Worm (Caenorhabditis elegans) whole organism, L1 larva: Measurements from ENCODE around the gene K03B8.11.

Source experiments
- C04F5.9 ChIP-seq: sonication (generic microtip); optimal IDR thresholded peaks from 2 replicates; lab custom pipeline; 2016; ENCODE audit warnings: missing genetic modification characterization, missing compliant biosample characterization
- F16B12.6 ChIP-seq: fragments of 150-350 bp; optimal IDR thresholded peaks from 2 replicates; lab custom pipeline; 2014; ENCODE audit warnings: missing biosample characterization, missing genetic modification characterization
- Y116A8C.19 ChIP-seq: sonication (generic microtip); optimal IDR thresholded peaks from 2 replicates; lab custom pipeline; 2016; ENCODE audit warnings: missing compliant biosample characterization, missing genetic modification characterization, borderline replicate concordance
- blmp-1 ChIP-seq: fragments of 150-350 bp; optimal IDR thresholded peaks from 2 replicates; lab custom pipeline; 2014; ENCODE audit warnings: missing biosample characterization, missing genetic modification characterization
- ceh-63 ChIP-seq: fragments of 200-800 bp; sonication (Bioruptor generic); optimal IDR thresholded peaks from 2 replicates; lab custom pipeline; 2018; ENCODE audit warnings: mild to moderate bottlenecking, missing genetic modification characterization, missing compliant biosample characterization
- ceh-82 ChIP-seq, 3 experiments: fragments of 150-350 bp in 1 of 3; sonication (generic microtip) in 2 of 3; optimal IDR thresholded peaks; 2 replicates each; lab custom pipeline; 2014 to 2017; ENCODE audit warnings: missing biosample characterization in 3 of 3, missing genetic modification characterization in 3 of 3
- ces-1 ChIP-seq: fragments of 150-350 bp; optimal IDR thresholded peaks from 2 replicates; lab custom pipeline; 2014; ENCODE audit warnings: missing biosample characterization, missing genetic modification reagents, missing genetic modification characterization
- dsc-1 ChIP-seq: sonication (generic microtip); optimal IDR thresholded peaks from 2 replicates; lab custom pipeline; 2016; ENCODE audit warnings: mild to moderate bottlenecking, missing genetic modification characterization, missing compliant biosample characterization
- efl-1 ChIP-seq, 4 experiments: fragments of 150-350 bp; optimal IDR thresholded peaks in 3 of 4; peaks in 1 of 4; 1 replicate in 1 of 4; 2 replicates in 3 of 4; lab custom pipeline; 2014; ENCODE audit warnings: missing biosample characterization in 2 of 4, missing genetic modification characterization in 2 of 4, missing genetic modification reagents in 2 of 4
- efl-3 ChIP-seq: fragments of 200-800 bp; sonication (Bioruptor generic); optimal IDR thresholded peaks from 2 replicates; lab custom pipeline; 2018; ENCODE audit warnings: mild to moderate bottlenecking, missing genetic modification characterization, missing compliant biosample characterization
- ets-5 ChIP-seq: fragments of 200-800 bp; sonication (Bioruptor generic); IDR thresholded peaks from 2 replicates; pipeline ENCODE4 v1.3.6; 2022; ENCODE audit warnings: missing genetic modification characterization, missing compliant biosample characterization
- fkh-10 ChIP-seq: sonication (generic microtip); optimal IDR thresholded peaks from 2 replicates; lab custom pipeline; 2017; ENCODE audit warnings: missing biosample characterization, missing genetic modification reagents, missing genetic modification characterization
- fkh-8 ChIP-seq: sonication (generic microtip); optimal IDR thresholded peaks from 2 replicates; lab custom pipeline; 2016; ENCODE audit warnings: mild to moderate bottlenecking, missing genetic modification characterization, missing compliant biosample characterization
- hpl-2 ChIP-seq: fragments of 150-350 bp; optimal IDR thresholded peaks from 2 replicates; lab custom pipeline; 2014; ENCODE audit warnings: missing biosample characterization, missing genetic modification reagents, missing genetic modification characterization
- isw-1 ChIP-seq: fragments of 200-800 bp; sonication (Bioruptor generic); IDR thresholded peaks from 2 replicates; pipeline ENCODE4 v1.3.6; 2022; ENCODE audit warnings: missing genetic modification characterization, missing compliant biosample characterization
- lin-14 ChIP-seq: fragments of 200-800 bp; sonication (Bioruptor generic); optimal IDR thresholded peaks from 2 replicates; lab custom pipeline; 2018; ENCODE audit warnings: mild to moderate bottlenecking, missing genetic modification characterization, moderate library complexity, missing compliant biosample characterization
- mab-9 ChIP-seq: fragments of 200-800 bp; sonication (Bioruptor generic); IDR thresholded peaks from 2 replicates; pipeline ENCODE4 v1.3.6; 2022; ENCODE audit warnings: missing genetic modification reagents, missing genetic modification characterization, missing compliant biosample characterization
- nhr-19 ChIP-seq: fragments of 200-800 bp; sonication (Bioruptor generic); conservative IDR thresholded peaks from 2 replicates; pipeline ENCODE4 v1.3.6; 2022; ENCODE audit warnings: missing genetic modification characterization, missing compliant biosample characterization
- nhr-20 ChIP-seq: sonication (generic microtip); optimal IDR thresholded peaks from 2 replicates; lab custom pipeline; 2016; ENCODE audit warnings: mild to moderate bottlenecking, missing genetic modification characterization, missing compliant biosample characterization
- nhr-237 ChIP-seq: fragments of 150-350 bp; optimal IDR thresholded peaks from 2 replicates; lab custom pipeline; 2014; ENCODE audit warnings: missing biosample characterization, missing genetic modification characterization
- nhr-47 ChIP-seq: sonication (generic microtip); optimal IDR thresholded peaks from 2 replicates; lab custom pipeline; 2016; ENCODE audit warnings: mild to moderate bottlenecking, missing genetic modification characterization, moderate library complexity, missing compliant biosample characterization
- nhr-71 ChIP-seq: sonication (generic microtip); optimal IDR thresholded peaks from 2 replicates; lab custom pipeline; 2016; ENCODE audit warnings: mild to moderate bottlenecking, missing genetic modification characterization, moderate library complexity, missing compliant biosample characterization
- nhr-76 ChIP-seq: sonication (generic microtip); optimal IDR thresholded peaks from 2 replicates; lab custom pipeline; 2017; ENCODE audit warnings: missing biosample characterization, missing genetic modification characterization
- nhr-84 ChIP-seq: sonication (generic microtip); optimal IDR thresholded peaks from 2 replicates; lab custom pipeline; 2017; ENCODE audit warnings: missing biosample characterization, missing genetic modification characterization
- nhr-85 ChIP-seq: sonication (generic microtip); peaks from one replicate; lab custom pipeline; 2016; ENCODE audit warnings: missing genetic modification characterization, inconsistent platforms, missing compliant biosample characterization
- pax-3 ChIP-seq: fragments of 200-800 bp; sonication (Bioruptor generic); optimal IDR thresholded peaks from 2 replicates; lab custom pipeline; 2018; ENCODE audit warnings: mild to moderate bottlenecking, missing genetic modification characterization, moderate library complexity, missing compliant biosample characterization
- pqm-1 ChIP-seq: sonication (generic microtip); optimal IDR thresholded peaks from 3 replicates; lab custom pipeline; 2017; ENCODE audit warnings: missing biosample characterization, missing genetic modification characterization
- rnt-1 ChIP-seq: sonication (generic microtip); optimal IDR thresholded peaks from 2 replicates; lab custom pipeline; 2016; ENCODE audit warnings: mild to moderate bottlenecking, missing genetic modification characterization, moderate library complexity, missing compliant biosample characterization
- skn-1 ChIP-seq: fragments of 150-350 bp; optimal IDR thresholded peaks from 2 replicates; lab custom pipeline; 2014; ENCODE audit warnings: missing biosample characterization, missing genetic modification characterization
- sox-4 ChIP-seq: sonication (generic microtip); optimal IDR thresholded peaks from 2 replicates; lab custom pipeline; 2016; ENCODE audit warnings: missing genetic modification characterization, missing compliant biosample characterization
- tbx-2 ChIP-seq: sonication (generic microtip); optimal IDR thresholded peaks from 2 replicates; lab custom pipeline; 2016; ENCODE audit warnings: missing genetic modification characterization, missing compliant biosample characterization
- unc-86 ChIP-seq: sonication (generic microtip); optimal IDR thresholded peaks from 2 replicates; lab custom pipeline; 2016; ENCODE audit warnings: missing genetic modification characterization, missing compliant biosample characterization
- vab-15 ChIP-seq: sonication (generic microtip); optimal IDR thresholded peaks from 2 replicates; lab custom pipeline; 2017; ENCODE audit warnings: missing genotype, mild to moderate bottlenecking, missing genetic modification characterization, missing compliant biosample characterization
- zag-1 ChIP-seq: fragments of 150-350 bp; optimal IDR thresholded peaks from 2 replicates; lab custom pipeline; 2014; ENCODE audit warnings: missing biosample characterization, missing genetic modification characterization
- ztf-4 ChIP-seq: fragments of 150-350 bp; optimal IDR thresholded peaks from 2 replicates; lab custom pipeline; 2014; ENCODE audit warnings: missing biosample characterization, missing genetic modification characterization

Gene K03B8.11

DNA sequence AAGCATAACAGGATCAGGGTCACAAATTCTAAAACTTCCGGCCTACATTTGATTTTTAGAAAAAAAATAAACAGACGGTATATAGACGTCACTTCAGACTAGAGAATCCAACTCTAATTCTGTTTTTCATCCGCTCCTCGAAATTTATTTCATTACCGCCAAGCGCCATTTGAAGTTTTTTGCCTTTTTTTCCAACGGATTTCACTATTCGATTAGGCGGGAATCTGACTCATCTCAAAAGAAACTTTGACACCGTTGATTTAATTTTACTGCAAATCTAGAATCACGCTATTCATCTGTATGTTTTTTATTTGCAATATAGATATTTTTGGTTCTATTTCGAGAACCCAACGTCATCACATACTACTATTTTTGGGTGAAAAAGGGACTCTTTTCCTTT lies 40.5 kb upstream of the K03B8.11 start:
- TF ChIP-seq sox-4 (tag; lab: Kevin White, UChicago), result no peak
- no peak for TF ChIP-seq nhr-19 (GFP tag; lab: Robert Waterston, UW)
- peak; percentile 11 for TF ChIP-seq lin-14 (GFP tag; lab: Kevin White, UChicago)
- peak; percentile 72 for TF ChIP-seq fkh-10 (GFP tag; lab: Kevin White, UChicago)
- TF ChIP-seq pax-3, result no peak

DNA sequence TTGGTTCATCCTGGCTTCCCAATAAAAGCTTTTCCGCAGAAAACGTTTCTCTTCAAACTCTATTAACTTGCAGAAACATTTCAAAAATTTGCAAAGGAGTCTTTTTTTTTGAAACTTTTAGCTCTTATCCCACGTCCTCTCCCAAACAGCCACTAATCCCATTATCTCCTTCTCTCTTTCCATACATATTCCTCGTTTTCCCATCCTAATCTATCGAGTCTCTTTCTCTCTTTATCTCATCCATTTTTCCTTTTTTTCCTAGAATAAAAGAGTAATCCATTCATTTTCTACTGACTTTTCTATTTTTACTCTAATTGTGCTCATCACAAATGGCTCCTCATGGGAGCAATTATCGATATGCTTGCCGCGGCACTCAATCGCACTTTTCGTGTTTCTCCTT lies 38.4 kb upstream of the K03B8.11 start:
- peak; percentile 42 for TF ChIP-seq nhr-71 (tag; lab: Kevin White, UChicago)
- no peak for TF ChIP-seq hpl-2 (GFP tag; lab: Kevin White, UChicago)
- TF ChIP-seq vab-15 (tag; lab: Kevin White, UChicago), result no peak
- TF ChIP-seq lin-14 (GFP tag; lab: Kevin White, UChicago), result peak; percentile 78
- no peak for TF ChIP-seq pqm-1 (tag; lab: Kevin White, UChicago)
- TF ChIP-seq sox-4 (tag; lab: Kevin White, UChicago), result no peak
- peak; percentile 74 for TF ChIP-seq tbx-2 (tag; lab: Kevin White, UChicago)
- no peak for TF ChIP-seq ceh-63
- peak; percentile 53 for TF ChIP-seq ces-1 (GFP tag; lab: Kevin White, UChicago)
- TF ChIP-seq Y116A8C.19 (tag; lab: Kevin White, UChicago), result no peak
- TF ChIP-seq efl-3 (GFP tag; lab: Kevin White, UChicago), result no peak
- no peak for TF ChIP-seq nhr-84 (tag; lab: Kevin White, UChicago)
- no peak for TF ChIP-seq nhr-85 (tag; lab: Kevin White, UChicago)
- no peak for TF ChIP-seq ceh-82 (tag; optimal IDR thresholded peaks at IDR 0.05; lab: Kevin White, UChicago)
- TF ChIP-seq mab-9 (GFP tag; lab: Robert Waterston, UW), result no peak
- TF ChIP-seq ets-5, result no peak
- TF ChIP-seq nhr-47 (tag; lab: Kevin White, UChicago), result peak; percentile 19
- no peak for TF ChIP-seq fkh-8 (tag; lab: Kevin White, UChicago)
- no peak for TF ChIP-seq F16B12.6 (tag; lab: Kevin White, UChicago)
- peak; percentile 22 for TF ChIP-seq unc-86 (tag; lab: Kevin White, UChicago)
- TF ChIP-seq efl-1 (optimal IDR thresholded peaks at IDR 0.05; lab: Kevin White, UChicago), result no peak
- TF ChIP-seq efl-1 (GFP tag; optimal IDR thresholded peaks at IDR 0.05 in 1 of 2; lab: Kevin White, UChicago), result no peak
- TF ChIP-seq nhr-20 (tag; lab: Kevin White, UChicago), result no peak
- no peak for TF ChIP-seq ztf-4
- TF ChIP-seq zag-1 (tag; lab: Kevin White, UChicago), result peak; percentile 11
- TF ChIP-seq dsc-1, result peak; percentile 81
- no peak for TF ChIP-seq nhr-76 (tag; lab: Kevin White, UChicago)

DNA sequence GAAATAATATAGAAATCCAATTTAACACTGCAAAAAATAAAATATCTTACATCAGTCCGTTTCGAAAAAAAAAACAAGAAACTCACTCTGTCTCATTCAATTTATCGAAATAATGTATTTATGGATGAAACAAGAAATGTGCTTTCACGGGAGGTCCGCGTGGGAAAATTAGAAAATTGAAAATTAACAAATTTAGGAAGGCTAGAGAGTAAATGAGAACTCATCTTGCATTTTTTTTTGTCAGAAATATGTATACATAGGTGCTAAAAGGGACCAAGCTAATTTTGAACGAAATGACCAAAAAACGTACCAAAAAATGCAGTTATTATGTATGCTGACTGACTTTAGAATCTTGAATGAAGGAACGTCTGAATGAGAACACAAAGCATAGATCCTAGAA lies 34.3 kb upstream of the K03B8.11 start, which contains the start of gene T26H10.2:
T26H10.2 (minus strand) TSS at position 101 of the 400 bp plus-strand sequence.
- TF ChIP-seq pqm-1 (tag; lab: Kevin White, UChicago) (no peak), isw-1 (GFP tag; lab: Robert Waterston, UW) (no peak), C04F5.9 (no peak), sox-4 (tag; lab: Kevin White, UChicago) (no peak), rnt-1 (tag; lab: Kevin White, UChicago) (no peak), blmp-1 (tag; lab: Kevin White, UChicago) (no peak)

DNA sequence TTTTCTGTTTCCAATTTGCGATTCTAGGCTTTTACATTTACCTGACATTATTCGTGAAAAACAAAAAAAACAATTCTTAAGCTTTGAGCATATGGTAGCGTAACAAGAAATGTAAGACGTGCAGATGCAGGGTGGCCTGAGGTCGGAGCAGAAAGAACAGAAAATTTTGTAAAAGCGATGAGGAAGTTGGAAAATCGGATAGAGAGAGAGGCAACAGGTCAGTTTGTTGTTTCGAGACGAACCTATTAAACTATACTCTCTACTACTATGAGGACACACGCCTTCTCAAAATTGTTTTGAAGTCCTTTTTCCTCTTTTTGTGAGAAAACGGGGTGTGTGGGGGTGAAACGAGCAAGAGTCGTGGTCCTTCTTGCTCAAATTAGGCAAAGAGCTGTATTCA lies 31.3 kb upstream of the K03B8.11 start, which contains the start of gene des-2:
des-2 (minus strand) TSS at position 101 of the 400 bp plus-strand sequence.
- no peak for TF ChIP-seq Y116A8C.19 (tag; lab: Kevin White, UChicago)
- no peak for TF ChIP-seq pqm-1 (tag; lab: Kevin White, UChicago)
- no peak for TF ChIP-seq nhr-237 (tag; lab: Kevin White, UChicago)
- TF ChIP-seq pax-3, result no peak
- TF ChIP-seq skn-1 (tag; lab: Kevin White, UChicago), result no peak
